Worm (Caenorhabditis elegans): Measurements from ENCODE around the gene fbxb-78.

Gene fbxb-78

ce11 chrIV:4710459-4710858 is 26.9 kb upstream of the fbxb-78 start, which contains the start of gene cif-1 (continued):
- TF ChIP-seq mes-4 (tag; optimal IDR thresholded peaks at IDR 0.05) (peak; percentile 18), lin-26 (GFP tag; IDR thresholded peaks at IDR 0.05) (0 out of 2 replicates have a peak, but pooled peaks have one; percentile 53), zfh-2 (GFP tag; conservative IDR thresholded peaks at IDR 0.05) (peak; percentile 77), akir-1 (GFP tag; optimal IDR thresholded peaks at IDR 0.05) (no peak), pbrm-1 (GFP tag; IDR thresholded peaks at IDR 0.05) (no peak), nfyb-1 (GFP tag; IDR thresholded peaks at IDR 0.05) (no peak)

- TF ChIP-seq egl-44 (GFP tag; IDR thresholded peaks at IDR 0.05) (no peak), nhr-90 (tag; optimal IDR thresholded peaks at IDR 0.05) (no peak), unc-62 (GFP tag; optimal IDR thresholded peaks at IDR 0.05) (no peak), lsy-27 (tag; optimal IDR thresholded peaks at IDR 0.05; ENCODE audit: borderline replicate concordance, insufficient read depth) (no peak), T26A5.8 (tag; optimal IDR thresholded peaks at IDR 0.05) (no peak), ceh-91 (GFP tag; IDR thresholded peaks at IDR 0.05) (no peak), ztf-3 (GFP tag; optimal IDR thresholded peaks at IDR 0.05) (no peak), ZK185.1 (tag; optimal IDR thresholded peaks at IDR 0.05; ENCODE audit: poor library complexity, severe bottlenecking) (no peak), lsl-1 (GFP tag; optimal IDR thresholded peaks at IDR 0.05) (peak; percentile 27), athp-1 (tag; optimal IDR thresholded peaks at IDR 0.05) (peak; percentile 54), F49E8.2 (tag; optimal IDR thresholded peaks at IDR 0.05; ENCODE audit: insufficient read depth) (no peak), ceh-79 (tag; optimal IDR thresholded peaks at IDR 0.05) (no peak), ekl-4 (GFP tag; IDR thresholded peaks at IDR 0.05) (no peak), bed-2 (GFP tag; IDR thresholded peaks at IDR 0.05) (no peak), nfya-1 (tag; optimal IDR thresholded peaks at IDR 0.05; ENCODE audit: borderline replicate concordance, insufficient read depth) (no peak), die-1 (tag; optimal IDR thresholded peaks at IDR 0.05) (no peak), C17E4.6 (GFP tag; IDR thresholded peaks at IDR 0.05) (peak; percentile 43; the same call in 1 of the 2 replicates), snpc-1.3 (tag; optimal IDR thresholded peaks at IDR 0.05; ENCODE audit: insufficient read depth) (no peak), F37B4.10 (GFP tag; IDR thresholded peaks at IDR 0.05) (no peak), lin-26 (GFP tag; IDR thresholded peaks at IDR 0.05) (no peak), ets-4 (GFP tag; optimal IDR thresholded peaks at IDR 0.05) (no peak), Y67H2A.10 (GFP tag; conservative IDR thresholded peaks at IDR 0.05) (no peak), hmg-20 (GFP tag; IDR thresholded peaks at IDR 0.05) (no peak), efl-1 (GFP tag; optimal IDR thresholded peaks at IDR 0.05) (no peak), cebp-1 (GFP tag; IDR thresholded peaks at IDR 0.05) (no peak), cebp-1 (tag; optimal IDR thresholded peaks at IDR 0.05) (no peak), lin-35 (GFP tag; optimal IDR thresholded peaks at IDR 0.05) (no peak), ztf-18 (tag; optimal IDR thresholded peaks at IDR 0.05) (no peak), F22D6.2 (tag; optimal IDR thresholded peaks at IDR 0.05) (no peak), Y53G8AR.9 (GFP tag; conservative IDR thresholded peaks at IDR 0.05) (no peak), Y56A3A.18 (GFP tag; IDR thresholded peaks at IDR 0.05) (no peak), mcd-1 (GFP tag; IDR thresholded peaks at IDR 0.05) (no peak), nfyb-1 (GFP tag; IDR thresholded peaks at IDR 0.05) (no peak), dox-1 (GFP tag; IDR thresholded peaks at IDR 0.05) (peak; percentile 73), lag-1 (GFP tag; IDR thresholded peaks at IDR 0.05) (no peak), chd-7 (tag; optimal IDR thresholded peaks at IDR 0.05) (no peak), ztf-22 (GFP tag; optimal IDR thresholded peaks at IDR 0.05) (no peak), him-1 (tag; optimal IDR thresholded peaks at IDR 0.05) (no peak), aptf-3 (GFP tag; IDR thresholded peaks at IDR 0.05) (no peak), madf-8 (GFP tag; conservative IDR thresholded peaks at IDR 0.05) (no peak), ztf-6 (GFP tag; IDR thresholded peaks at IDR 0.05) (0 out of 2 replicates have a peak, but pooled peaks have one; percentile 41), pbrm-1 (GFP tag; IDR thresholded peaks at IDR 0.05) (no peak), F39B2.1 (GFP tag; IDR thresholded peaks at IDR 0.05) (no peak), B0261.1 (tag; optimal IDR thresholded peaks at IDR 0.05) (no peak)
Measured at ce11 chrIV:4712376-4712775, 25.0 kb upstream of the fbxb-78 start, which contains the start of gene yars-2. TSS of gene yars-2 (minus strand) at chrIV:4712624.

Data from whole organism, young adult.